Worm (Caenorhabditis elegans): ENCODE data around the gene rgs-1.

Gene rgs-1

ce11 chrIII:9993535-9993934 is 22.8 kb downstream of the rgs-1 start, which contains the start of gene C05B5.4:
C05B5.4 (plus strand) TSS chrIII:9993885.
- TF ChIP-seq tbx-8 (GFP tag; optimal IDR thresholded peaks at IDR 0.05) (no peak), lin-13 (tag; optimal IDR thresholded peaks at IDR 0.05) (no peak), blmp-1 (tag; optimal IDR thresholded peaks at IDR 0.05) (no peak), ceh-83 (GFP tag; optimal IDR thresholded peaks at IDR 0.05) (no peak), nhr-2 (tag; optimal IDR thresholded peaks at IDR 0.05) (peak; percentile 84), zip-8 (tag; optimal IDR thresholded peaks at IDR 0.05) (peak; percentile 23), cnd-1 (tag; optimal IDR thresholded peaks at IDR 0.05) (no peak), hlh-1 (tag; optimal IDR thresholded peaks at IDR 0.05) (no peak)

- TF ChIP-seq elt-1 (tag; optimal IDR thresholded peaks at IDR 0.05; ENCODE audit: borderline replicate concordance, insufficient read depth) (no peak), pha-4 (tag; optimal IDR thresholded peaks at IDR 0.05) (no peak), nhr-2 (tag; optimal IDR thresholded peaks at IDR 0.05) (no peak), ces-1 (GFP tag; optimal IDR thresholded peaks at IDR 0.05) (no peak), hlh-1 (tag; optimal IDR thresholded peaks at IDR 0.05) (no peak), mab-5 (tag; optimal IDR thresholded peaks at IDR 0.05) (no peak), zip-8 (tag; optimal IDR thresholded peaks at IDR 0.05) (no peak), unc-120 (tag; optimal IDR thresholded peaks at IDR 0.05; ENCODE audit: poor library complexity, severe bottlenecking) (no peak), lin-32 (GFP tag; optimal IDR thresholded peaks at IDR 0.05) (no peak), nhr-237 (tag; optimal IDR thresholded peaks at IDR 0.05) (no peak), tbx-8 (GFP tag; optimal IDR thresholded peaks at IDR 0.05) (no peak), nhr-28 (tag; optimal IDR thresholded peaks at IDR 0.05) (no peak), flh-1 (GFP tag; optimal IDR thresholded peaks at IDR 0.05) (no peak), sem-2 (GFP tag; optimal IDR thresholded peaks at IDR 0.05) (no peak), bed-3 (GFP tag; optimal IDR thresholded peaks at IDR 0.05) (no peak), ceh-43 (GFP tag; optimal IDR thresholded peaks at IDR 0.05) (no peak), ztf-11 (tag; optimal IDR thresholded peaks at IDR 0.05) (no peak), nhr-76 (tag; optimal IDR thresholded peaks at IDR 0.05) (no peak), ceh-39 (tag; optimal IDR thresholded peaks at IDR 0.05) (no peak), drap-1 (GFP tag; optimal IDR thresholded peaks at IDR 0.05) (no peak)
Measured at ce11 chrIII:9991324-9991723, 25.0 kb downstream of the rgs-1 start.

ce11 chrIII:9988352-9988751 is 28.0 kb downstream of the rgs-1 start, which contains the start of gene C05B5.1:
C05B5.1 (minus strand) TSS chrIII:9988452.
- TF ChIP-seq tbx-8 (GFP tag; optimal IDR thresholded peaks at IDR 0.05) (no peak), unc-120 (tag; optimal IDR thresholded peaks at IDR 0.05; ENCODE audit: poor library complexity, severe bottlenecking) (no peak), unc-62 (GFP tag; optimal IDR thresholded peaks at IDR 0.05) (no peak), sem-2 (GFP tag; optimal IDR thresholded peaks at IDR 0.05) (no peak)

- TF ChIP-seq elt-1 (tag; optimal IDR thresholded peaks at IDR 0.05; ENCODE audit: borderline replicate concordance, insufficient read depth) (no peak), nhr-2 (tag; optimal IDR thresholded peaks at IDR 0.05) (no peak), sem-2 (GFP tag; optimal IDR thresholded peaks at IDR 0.05) (no peak), lin-32 (GFP tag; optimal IDR thresholded peaks at IDR 0.05) (no peak), ceh-39 (tag; optimal IDR thresholded peaks at IDR 0.05) (no peak), unc-62 (GFP tag; optimal IDR thresholded peaks at IDR 0.05) (peak; percentile 81), unc-39 (tag; optimal IDR thresholded peaks at IDR 0.05) (no peak), hlh-1 (tag; optimal IDR thresholded peaks at IDR 0.05) (peak; percentile 92), tbx-8 (GFP tag; optimal IDR thresholded peaks at IDR 0.05) (no peak), snpc-4 (tag; optimal IDR thresholded peaks at IDR 0.05) (no peak), ztf-11 (tag; optimal IDR thresholded peaks at IDR 0.05) (no peak), elt-3 (tag; optimal IDR thresholded peaks at IDR 0.05) (no peak), ces-1 (GFP tag; optimal IDR thresholded peaks at IDR 0.05) (no peak), ham-2 (GFP tag; optimal IDR thresholded peaks at IDR 0.05) (no peak), M03D4.4 (tag; optimal IDR thresholded peaks at IDR 0.05) (no peak), unc-120 (tag; optimal IDR thresholded peaks at IDR 0.05; ENCODE audit: poor library complexity, severe bottlenecking) (peak; percentile 88), sptf-1 (tag; optimal IDR thresholded peaks at IDR 0.05) (no peak), ceh-43 (GFP tag; optimal IDR thresholded peaks at IDR 0.05) (no peak), mep-1 (tag; optimal IDR thresholded peaks at IDR 0.05) (no peak), drap-1 (GFP tag; optimal IDR thresholded peaks at IDR 0.05) (no peak), mab-5 (tag; optimal IDR thresholded peaks at IDR 0.05) (peak; percentile 7), nhr-12 (tag; optimal IDR thresholded peaks at IDR 0.05) (no peak), bed-3 (GFP tag; optimal IDR thresholded peaks at IDR 0.05) (no peak), pha-4 (tag; optimal IDR thresholded peaks at IDR 0.05) (no peak)
Measured at ce11 chrIII:9986827-9987429, 29.4 kb downstream of the rgs-1 start, which contains the start of gene C05B5.12. C05B5.12 (plus strand) TSS chrIII:9987379.
